Worm (Caenorhabditis elegans) whole organism, L1 larva: Measurements from ENCODE around the gene F57A8.1.

ENCODE experiments used
- alr-1 ChIP-seq: fragments of 200-800 bp; sonication (Bioruptor generic); optimal IDR thresholded peaks from 2 replicates; lab custom pipeline; 2018; ENCODE audit warnings: borderline replicate concordance, mild to moderate bottlenecking, missing genetic modification characterization, missing compliant biosample characterization
- ama-1 ChIP-seq: fragments of 150-350 bp; optimal IDR thresholded peaks from 2 replicates; lab custom pipeline; 2014
- dsc-1 ChIP-seq: sonication (generic microtip); optimal IDR thresholded peaks from 2 replicates; lab custom pipeline; 2016; ENCODE audit warnings: mild to moderate bottlenecking, missing genetic modification characterization, missing compliant biosample characterization
- egl-27 ChIP-seq, 2 experiments: fragments of 150-350 bp in 1 of 2; sonication (generic microtip); optimal IDR thresholded peaks; 3 replicates each; lab custom pipeline; 2017 to 2018; ENCODE audit warnings: missing biosample characterization in 2 of 2, missing genetic modification characterization in 2 of 2, missing genetic modification reagents in 2 of 2
- fkh-10 ChIP-seq: sonication (generic microtip); optimal IDR thresholded peaks from 2 replicates; lab custom pipeline; 2017; ENCODE audit warnings: missing biosample characterization, missing genetic modification reagents, missing genetic modification characterization
- lin-13 ChIP-seq: fragments of 150-350 bp; optimal IDR thresholded peaks from 2 replicates; lab custom pipeline; 2014; ENCODE audit warnings: missing biosample characterization, missing genetic modification reagents, missing genetic modification characterization
- nhr-12 ChIP-seq: sonication (generic microtip); optimal IDR thresholded peaks from 2 replicates; lab custom pipeline; 2017; ENCODE audit warnings: missing biosample characterization, missing genetic modification characterization
- nhr-237 ChIP-seq: fragments of 150-350 bp; optimal IDR thresholded peaks from 2 replicates; lab custom pipeline; 2014; ENCODE audit warnings: missing biosample characterization, missing genetic modification characterization
- nhr-77 ChIP-seq: fragments of 150-350 bp; optimal IDR thresholded peaks from 2 replicates; lab custom pipeline; 2014; ENCODE audit warnings: missing biosample characterization, missing genetic modification characterization
- swsn-7 ChIP-seq: sonication (generic microtip); optimal IDR thresholded peaks from 2 replicates; lab custom pipeline; 2016; ENCODE audit warnings: missing genetic modification characterization, missing compliant biosample characterization
- unc-130 ChIP-seq: fragments of 150-350 bp; optimal IDR thresholded peaks from 2 replicates; lab custom pipeline; 2017; ENCODE audit warnings: missing biosample characterization, missing genetic modification characterization, inconsistent platforms
- unc-62 ChIP-seq: fragments of 150-350 bp; optimal IDR thresholded peaks from 2 replicates; lab custom pipeline; 2014; ENCODE audit warnings: missing biosample characterization, missing genetic modification reagents, missing genetic modification characterization
- vab-15 ChIP-seq: sonication (generic microtip); optimal IDR thresholded peaks from 2 replicates; lab custom pipeline; 2017; ENCODE audit warnings: missing genotype, mild to moderate bottlenecking, missing genetic modification characterization, missing compliant biosample characterization
- zag-1 ChIP-seq: fragments of 150-350 bp; optimal IDR thresholded peaks from 2 replicates; lab custom pipeline; 2014; ENCODE audit warnings: missing biosample characterization, missing genetic modification characterization

- TF ChIP-seq lin-13 (no peak), dsc-1 (tag; lab: Kevin White, UChicago) (no peak), swsn-7 (tag; lab: Kevin White, UChicago) (no peak), alr-1 (tag; lab: Kevin White, UChicago) (no peak), fkh-10 (GFP tag; lab: Kevin White, UChicago) (no peak), nhr-237 (tag; lab: Kevin White, UChicago) (no peak), unc-130 (tag; lab: Kevin White, UChicago) (no peak), ama-1 (lab: Kevin White, UChicago) (no peak), zag-1 (tag; lab: Kevin White, UChicago) (no peak), egl-27 (tag; optimal IDR thresholded peaks at IDR 0.05; lab: Kevin White, UChicago) (no peak), nhr-77 (tag; lab: Kevin White, UChicago) (no peak), nhr-12 (tag; lab: Kevin White, UChicago) (no peak), vab-15 (tag; lab: Kevin White, UChicago) (no peak), unc-62 (GFP tag; lab: Kevin White, UChicago) (no peak)
Observed at ce11 chrV:10073793-10074192, 36.7 kb downstream of the F57A8.1 start, which contains the start of gene F57A8.6.
